Worm (Caenorhabditis elegans) whole organism, L4 larva: ENCODE measurements around the gene B0303.16.

Experiments used
- T26A8.4 ChIP-seq: fragments of 200-800 bp; sonication (Bioruptor generic); IDR thresholded peaks from 2 replicates; pipeline ENCODE4 v1.3.6; 2022; ENCODE audit warnings: missing genetic modification characterization, missing compliant biosample characterization
- aha-1 ChIP-seq: fragments of 150-350 bp; peaks from one replicate; lab custom pipeline; 2014; ENCODE audit warnings: missing biosample characterization, missing genetic modification characterization
- aly-2 ChIP-seq: sonication (generic microtip); optimal IDR thresholded peaks from 2 replicates; lab custom pipeline; 2018; ENCODE audit warnings: missing biosample characterization, missing genetic modification characterization
- egl-27 ChIP-seq: sonication (generic microtip); optimal IDR thresholded peaks from 3 replicates; lab custom pipeline; 2017; ENCODE audit warnings: missing biosample characterization, missing genetic modification reagents, missing genetic modification characterization
- fkh-10 ChIP-seq: fragments of 150-350 bp; optimal IDR thresholded peaks from 2 replicates; lab custom pipeline; 2014; ENCODE audit warnings: missing biosample characterization, missing genetic modification reagents, missing genetic modification characterization
- lsy-2 ChIP-seq, 2 experiments: fragments of 150-350 bp in 1 of 2; sonication (generic microtip) in 1 of 2; optimal IDR thresholded peaks; 2 replicates each; lab custom pipeline; 2014 to 2017; ENCODE audit warnings: missing biosample characterization in 2 of 2, missing genetic modification characterization in 2 of 2
- nhr-11 ChIP-seq: fragments of 150-350 bp; optimal IDR thresholded peaks from 2 replicates; lab custom pipeline; 2014; ENCODE audit warnings: missing biosample characterization, missing genetic modification characterization
- nhr-6 ChIP-seq: fragments of 150-350 bp; optimal IDR thresholded peaks from 2 replicates; lab custom pipeline; 2014; ENCODE audit warnings: missing biosample characterization, missing genetic modification characterization
- pqm-1 ChIP-seq: sonication (generic microtip); optimal IDR thresholded peaks from 2 replicates; lab custom pipeline; 2017; ENCODE audit warnings: missing biosample characterization, missing genetic modification characterization
- unc-130 ChIP-seq: sonication (generic microtip); optimal IDR thresholded peaks from 2 replicates; lab custom pipeline; 2016; ENCODE audit warnings: missing genetic modification reagents, missing genetic modification characterization, missing compliant biosample characterization
- unc-39 ChIP-seq: sonication (generic microtip); optimal IDR thresholded peaks from 2 replicates; lab custom pipeline; 2017; ENCODE audit warnings: missing biosample characterization, missing genetic modification characterization

- TF ChIP-seq nhr-11 (tag; lab: Kevin White, UChicago) (no peak), aha-1 (tag; lab: Kevin White, UChicago) (no peak), T26A8.4 (0 out of 2 replicates have a peak, but pooled peaks have one; percentile 33), lsy-2 (tag; optimal IDR thresholded peaks at IDR 0.05; lab: Kevin White, UChicago) (peak in 1 of 2 experiments; percentile 55), unc-39 (tag; lab: Kevin White, UChicago) (no peak), aly-2 (tag; lab: Kevin White, UChicago) (no peak), nhr-6 (tag; lab: Kevin White, UChicago) (no peak), egl-27 (tag; lab: Kevin White, UChicago) (no peak), unc-130 (GFP tag; lab: Kevin White, UChicago) (no peak), fkh-10 (GFP tag; lab: Kevin White, UChicago) (no peak), pqm-1 (tag; lab: Kevin White, UChicago) (no peak)
These were observed 29.8 kb upstream of the B0303.16 start, which contains the start of gene pgl-2 for ce11 chrIII:8674980-8675485.
